Fruit fly (Drosophila melanogaster) whole organism, embryonic: ENCODE measurements around the gene scaf6.

Source experiments
- CG10366 ChIP-seq: fragments of 200-800 bp; sonication (Bioruptor generic); IDR thresholded peaks from 2 replicates; pipeline ENCODE4 v1.3.6; 2022; ENCODE audit warnings: missing biosample characterization, missing genetic modification characterization
- CG10431 ChIP-seq: fragments of 200-800 bp; sonication (Bioruptor generic); optimal IDR thresholded peaks from 3 replicates; lab custom pipeline; 2018; ENCODE audit warnings: missing biosample characterization, mild to moderate bottlenecking, missing genetic modification characterization
- CG11696 ChIP-seq: fragments of 200-800 bp; sonication (Bioruptor generic); IDR thresholded peaks from 2 replicates; pipeline ENCODE4 v1.3.6; 2022; ENCODE audit warnings: missing biosample characterization, missing genetic modification characterization
- CG13894 ChIP-seq: fragments of 200-800 bp; sonication (Bioruptor generic); optimal IDR thresholded peaks from 3 replicates; lab custom pipeline; 2018; ENCODE audit warnings: missing biosample characterization, mild to moderate bottlenecking, missing genetic modification characterization, moderate library complexity
- CG14667 ChIP-seq: fragments of 200-800 bp; sonication (Bioruptor generic); IDR thresholded peaks from 2 replicates; pipeline ENCODE4 v1.3.6; 2022; ENCODE audit warnings: missing biosample characterization, missing genetic modification characterization
- CG15269 ChIP-seq: fragments of 200-800 bp; sonication (Bioruptor generic); optimal IDR thresholded peaks from 2 replicates; lab custom pipeline; 2018; ENCODE audit warnings: missing biosample characterization, mild to moderate bottlenecking, missing genetic modification characterization, moderate library complexity
- CG1603 ChIP-seq: fragments of 200-800 bp; sonication (Bioruptor generic); optimal IDR thresholded peaks from 2 replicates; lab custom pipeline; 2019; ENCODE audit warnings: missing biosample characterization, mild to moderate bottlenecking, missing genetic modification characterization, moderate library complexity
- CG16815 ChIP-seq: fragments of 200-800 bp; sonication (Bioruptor generic); optimal IDR thresholded peaks from 3 replicates; lab custom pipeline; 2017; ENCODE audit warnings: missing biosample characterization, mild to moderate bottlenecking, missing genetic modification characterization
- CG2889 ChIP-seq: fragments of 200-800 bp; sonication (Bioruptor generic); IDR thresholded peaks from 3 replicates; pipeline ENCODE4 v1.3.6; 2022; ENCODE audit warnings: missing biosample characterization, missing genetic modification characterization
- CG31388 ChIP-seq: fragments of 200-800 bp; sonication (Bioruptor generic); optimal IDR thresholded peaks from 2 replicates; lab custom pipeline; 2016; ENCODE audit warnings: missing biosample characterization, missing genetic modification characterization
- CG31441 ChIP-seq: fragments of 200-800 bp; sonication (Bioruptor generic); IDR thresholded peaks from 2 replicates; pipeline ENCODE4 v1.3.6; 2022; ENCODE audit warnings: missing biosample characterization, missing genetic modification characterization
- CG33557 ChIP-seq: fragments of 200-800 bp; sonication (Bioruptor generic); optimal IDR thresholded peaks from 2 replicates; lab custom pipeline; 2019; ENCODE audit warnings: missing biosample characterization, mild to moderate bottlenecking, missing genetic modification characterization, moderate library complexity
- CG6254 ChIP-seq: fragments of 200-800 bp; sonication (Bioruptor generic); optimal IDR thresholded peaks from 3 replicates; lab custom pipeline; 2017; ENCODE audit warnings: mild to moderate bottlenecking, missing biosample characterization, missing genetic modification reagents, missing genetic modification characterization
- CG6654 ChIP-seq: fragments of 200-800 bp; sonication (Bioruptor generic); optimal IDR thresholded peaks from 2 replicates; lab custom pipeline; 2017; ENCODE audit warnings: missing biosample characterization, mild to moderate bottlenecking, missing genetic modification characterization
- CG7987 ChIP-seq: fragments of 200-800 bp; sonication (Bioruptor generic); optimal IDR thresholded peaks from 2 replicates; lab custom pipeline; 2018; ENCODE audit warnings: missing biosample characterization, mild to moderate bottlenecking, missing genetic modification characterization, moderate library complexity
- CG8388 ChIP-seq: fragments of 200-800 bp; sonication (Bioruptor generic); optimal IDR thresholded peaks from 2 replicates; lab custom pipeline; 2019; ENCODE audit warnings: missing biosample characterization, mild to moderate bottlenecking, missing genetic modification characterization, moderate library complexity
- CG8478 ChIP-seq: fragments of >200 bp; optimal IDR thresholded peaks from 2 replicates; lab custom pipeline; 2018
- CoRest ChIP-seq: fragments of 200-800 bp; sonication (Bioruptor generic); optimal IDR thresholded peaks from 3 replicates; lab custom pipeline; 2018; ENCODE audit warnings: missing biosample characterization, mild to moderate bottlenecking, missing genetic modification characterization, moderate library complexity
- CrebB ChIP-seq: fragments of 200-800 bp; sonication (Bioruptor generic); optimal IDR thresholded peaks from 3 replicates; lab custom pipeline; 2018; ENCODE audit warnings: missing biosample characterization, mild to moderate bottlenecking, missing genetic modification characterization
- Dbx ChIP-seq: fragments of 200-800 bp; sonication (Bioruptor generic); IDR thresholded peaks from 3 replicates; pipeline ENCODE4 v1.3.6; 2022; ENCODE audit warnings: missing biosample characterization, missing genetic modification characterization
- Dfd ChIP-seq, 2 experiments: fragments of >200 bp; optimal IDR thresholded peaks; 2 replicates each; lab custom pipeline; 2017; ENCODE audit warnings: missing biosample characterization in 2 of 2, missing genetic modification characterization in 2 of 2
- Dll ChIP-seq: fragments of 200-800 bp; sonication (Bioruptor generic); IDR thresholded peaks from 4 replicates; pipeline ENCODE4 v1.3.6; 2022; ENCODE audit warnings: missing biosample characterization, missing genetic modification characterization; ENCODE audit not compliant: partially characterized antibody
- Ets97D ChIP-seq: fragments of 200-800 bp; sonication (Bioruptor generic); optimal IDR thresholded peaks from 3 replicates; lab custom pipeline; 2016; ENCODE audit warnings: missing biosample characterization, missing genetic modification characterization
- GATAe ChIP-seq: fragments of 200-800 bp; sonication (Bioruptor generic); conservative IDR thresholded peaks from 2 replicates; pipeline ENCODE4 v1.3.6; 2022; ENCODE audit warnings: missing biosample characterization, missing genetic modification characterization
- HHEX ChIP-seq: fragments of 200-800 bp; sonication (Bioruptor generic); optimal IDR thresholded peaks from 3 replicates; lab custom pipeline; 2017; ENCODE audit warnings: missing biosample characterization, mild to moderate bottlenecking, missing genetic modification characterization, missing genetic modification reagents
- HLH54F ChIP-seq: fragments of 200-800 bp; sonication (Bioruptor generic); optimal IDR thresholded peaks from 3 replicates; lab custom pipeline; 2016; ENCODE audit warnings: missing biosample characterization, missing genetic modification characterization
- Hey ChIP-seq: fragments of 200-800 bp; sonication (Bioruptor generic); optimal IDR thresholded peaks from 3 replicates; lab custom pipeline; 2018; ENCODE audit warnings: missing biosample characterization, mild to moderate bottlenecking, missing genetic modification characterization
- HmgZ ChIP-seq: fragments of 200-800 bp; sonication (Bioruptor generic); optimal IDR thresholded peaks from 2 replicates; lab custom pipeline; 2018; ENCODE audit warnings: missing biosample characterization, mild to moderate bottlenecking, missing genetic modification characterization
- Lhr ChIP-seq: fragments of 200-800 bp; sonication (Bioruptor generic); optimal IDR thresholded peaks from 3 replicates; lab custom pipeline; 2017; ENCODE audit warnings: mild to moderate bottlenecking, missing biosample characterization, missing genetic modification reagents, missing genetic modification characterization
- Max ChIP-seq: fragments of 200-800 bp; sonication (Bioruptor generic); optimal IDR thresholded peaks from 2 replicates; lab custom pipeline; 2016; ENCODE audit warnings: missing biosample characterization, mild to moderate bottlenecking, missing genetic modification characterization
- Scr ChIP-seq: fragments of 200-800 bp; sonication (Bioruptor generic); IDR thresholded peaks from 2 replicates; pipeline ENCODE4 v1.3.6; 2022; ENCODE audit warnings: missing biosample characterization, missing genetic modification characterization; ENCODE audit not compliant: partially characterized antibody
- Tbp ChIP-seq: fragments of >200 bp; optimal IDR thresholded peaks from 2 replicates; lab custom pipeline; 2018; ENCODE audit warnings: missing biosample characterization, missing genetic modification characterization
- bcd ChIP-seq: fragments of 200-800 bp; sonication (Bioruptor generic); optimal IDR thresholded peaks from 2 replicates; lab custom pipeline; 2017; ENCODE audit warnings: missing biosample characterization, mild to moderate bottlenecking, missing genetic modification characterization
- bsh ChIP-seq, 2 experiments: fragments of 200-800 bp; sonication (Bioruptor generic); optimal IDR thresholded peaks; 2 replicates each; lab custom pipeline; 2017 to 2018; ENCODE audit warnings: mild to moderate bottlenecking in 2 of 2, missing biosample characterization in 2 of 2, missing genetic modification characterization in 2 of 2, moderate library complexity in 1 of 2
- da ChIP-seq: fragments of 200-800 bp; sonication (Bioruptor generic); optimal IDR thresholded peaks from 2 replicates; lab custom pipeline; 2016; ENCODE audit warnings: missing biosample characterization, missing genetic modification characterization
- gfzf ChIP-seq: fragments of 200-800 bp; sonication (Bioruptor generic); optimal IDR thresholded peaks from 2 replicates; lab custom pipeline; 2016; ENCODE audit warnings: missing biosample characterization, mild to moderate bottlenecking, missing genetic modification characterization, moderate library complexity
- kay ChIP-seq: fragments of 200-800 bp; sonication (Bioruptor generic); optimal IDR thresholded peaks from 2 replicates; lab custom pipeline; 2016; ENCODE audit warnings: missing biosample characterization, missing genetic modification characterization
- mld ChIP-seq: fragments of 200-800 bp; sonication (Bioruptor generic); IDR thresholded peaks from 3 replicates; pipeline ENCODE4 v1.3.6; 2022; ENCODE audit warnings: missing biosample characterization, missing genetic modification characterization; ENCODE audit not compliant: partially characterized antibody
- otp ChIP-seq: fragments of 200-800 bp; sonication (Bioruptor generic); IDR thresholded peaks from 3 replicates; pipeline ENCODE4, ENCODE4 v1.3.6; 2022; ENCODE audit warnings: missing biosample characterization, missing genetic modification characterization
- shn ChIP-seq: fragments of 200-800 bp; sonication (Bioruptor generic); optimal IDR thresholded peaks from 3 replicates; lab custom pipeline; 2016; ENCODE audit warnings: missing biosample characterization, missing genetic modification characterization
- slou ChIP-seq: fragments of 200-800 bp; sonication (Bioruptor generic); optimal IDR thresholded peaks from 3 replicates; lab custom pipeline; 2016; ENCODE audit warnings: missing biosample characterization, missing genetic modification characterization
- sna ChIP-seq: fragments of 200-800 bp; sonication (Bioruptor generic); IDR thresholded peaks from 2 replicates; pipeline ENCODE4 v1.3.6; 2022; ENCODE audit warnings: missing biosample characterization, missing genetic modification characterization; ENCODE audit not compliant: partially characterized antibody
- sr ChIP-seq: fragments of 200-800 bp; sonication (Bioruptor generic); IDR thresholded peaks from 3 replicates; pipeline ENCODE4 v1.3.6; 2022; ENCODE audit warnings: missing biosample characterization, missing genetic modification characterization
- unpg ChIP-seq: fragments of 200-800 bp; sonication (Bioruptor generic); optimal IDR thresholded peaks from 3 replicates; lab custom pipeline; 2018; ENCODE audit warnings: missing biosample characterization, mild to moderate bottlenecking, missing genetic modification characterization, moderate library complexity
- vfl ChIP-seq: fragments of 200-800 bp; sonication (Bioruptor generic); optimal IDR thresholded peaks from 2 replicates; lab custom pipeline; 2016; ENCODE audit warnings: missing biosample characterization, missing genetic modification characterization

Gene scaf6

DNA sequence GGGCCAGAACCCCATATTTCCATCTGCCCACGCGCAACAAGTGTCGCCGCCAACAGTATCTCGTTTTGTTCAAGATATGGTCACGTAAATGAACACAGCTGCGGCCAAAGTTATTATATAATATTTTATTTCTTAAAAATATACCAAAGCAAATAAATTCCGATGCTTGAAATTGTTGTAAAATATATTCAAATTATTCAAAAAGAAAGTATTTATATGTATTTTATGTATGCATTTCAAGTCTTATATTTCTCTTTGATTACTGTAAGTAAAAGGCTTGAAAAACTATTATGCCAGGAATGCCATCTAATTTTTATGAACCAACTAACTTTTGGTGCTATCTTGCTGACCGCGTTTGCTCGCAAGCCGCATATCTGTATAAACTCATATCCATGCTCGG lies 53.2 kb downstream of the scaf6 start (continued):
- TF ChIP-seq CoRest (tag; lab: Kevin White, UChicago) (no peak), CG10366 (GFP tag; lab: Robert Waterston, UW) (no peak), Hey (tag; lab: Kevin White, UChicago) (no peak), CG2889 (GFP tag; lab: Robert Waterston, UW) (no peak), Dfd (GFP tag; optimal IDR thresholded peaks at IDR 0.05; lab: Kevin White, UChicago) (no peak), da (GFP tag; lab: Kevin White, UChicago) (no peak), CG31388 (GFP tag; lab: Kevin White, UChicago) (no peak), CG11696 (peak; percentile 78), CG33557 (peak; percentile 14), HmgZ (peak; percentile 8), mld (no peak), CG8478 (lab: Kevin White, UChicago) (no peak), GATAe (GFP tag; lab: Robert Waterston, UW) (no peak), vfl (no peak), Dbx (GFP tag; lab: Robert Waterston, UW) (no peak), Scr (GFP tag; lab: Robert Waterston, UW) (no peak), bcd (GFP tag; lab: Kevin White, UChicago) (peak; percentile 40), sna (no peak), CrebB (tag; lab: Kevin White, UChicago) (no peak), unpg (GFP tag; lab: Kevin White, UChicago) (peak; percentile 42), CG1603 (tag; lab: Kevin White, UChicago) (no peak), bsh (GFP tag; optimal IDR thresholded peaks at IDR 0.05; lab: Kevin White, UChicago) (peak; percentile 37 to 53), slou (GFP tag; lab: Kevin White, UChicago) (no peak), CG7987 (no peak), otp (GFP tag; lab: Robert Waterston, UW) (no peak), kay (GFP tag; lab: Kevin White, UChicago) (no peak), shn (GFP tag; lab: Kevin White, UChicago) (no peak), HLH54F (GFP tag; lab: Kevin White, UChicago) (no peak), HHEX (GFP tag; lab: Kevin White, UChicago) (peak; percentile 39), Ets97D (GFP tag; lab: Kevin White, UChicago) (no peak), CG6254 (no peak), sr (no peak), CG14667 (no peak), CG13894 (tag; lab: Kevin White, UChicago) (no peak), CG6654 (GFP tag; lab: Kevin White, UChicago) (no peak), CG15269 (peak; percentile 68), gfzf (GFP tag; lab: Kevin White, UChicago) (no peak), Lhr (GFP tag; lab: Kevin White, UChicago) (no peak), CG8388 (GFP tag; lab: Kevin White, UChicago) (peak; percentile 13), Max (no peak), CG10431 (no peak), Dll (no peak), CG16815 (GFP tag; lab: Kevin White, UChicago) (no peak), Tbp (GFP tag; lab: Kevin White, UChicago) (no peak), CG31441 (GFP tag; lab: Robert Waterston, UW) (no peak)
